Worm (Caenorhabditis elegans) whole organism, L2 larva: ENCODE results near the gene F52D2.6.

Source experiments
- R02D3.7 ChIP-seq: fragments of 150-350 bp; optimal IDR thresholded peaks from 2 replicates; lab custom pipeline; 2014; ENCODE audit warnings: missing biosample characterization, missing genetic modification characterization
- alr-1 ChIP-seq: fragments of 150-350 bp; optimal IDR thresholded peaks from 2 replicates; lab custom pipeline; 2014; ENCODE audit warnings: missing biosample characterization, missing genetic modification characterization
- blmp-1 ChIP-seq: sonication (generic microtip); optimal IDR thresholded peaks from 2 replicates; lab custom pipeline; 2017; ENCODE audit warnings: missing genetic modification characterization, mild to moderate bottlenecking, missing compliant biosample characterization, antibody characterized with exemption, moderate library complexity; ENCODE audit not compliant: insufficient read depth
- elt-3 ChIP-seq: sonication (generic microtip); optimal IDR thresholded peaks from 2 replicates; lab custom pipeline; 2017; ENCODE audit warnings: missing biosample characterization, missing genetic modification characterization
- fos-1 ChIP-seq: fragments of 150-350 bp; optimal IDR thresholded peaks from 2 replicates; lab custom pipeline; 2014; ENCODE audit warnings: missing biosample characterization, missing genetic modification characterization
- lin-39 ChIP-seq: fragments of 150-350 bp; optimal IDR thresholded peaks from 2 replicates; lab custom pipeline; 2014; ENCODE audit warnings: missing biosample characterization, missing genetic modification reagents, missing genetic modification characterization
- lsy-2 ChIP-seq, 2 experiments: fragments of 150-350 bp in 1 of 2; sonication (generic microtip) in 1 of 2; optimal IDR thresholded peaks; 2 replicates each; lab custom pipeline; 2014 to 2017; ENCODE audit warnings: missing biosample characterization in 2 of 2, missing genetic modification characterization in 2 of 2
- mbf-1 ChIP-seq: sonication (generic microtip); optimal IDR thresholded peaks from 2 replicates; lab custom pipeline; 2017; ENCODE audit warnings: missing biosample characterization, missing genetic modification characterization
- mdl-1 ChIP-seq, 2 experiments: fragments of 150-350 bp in 1 of 2; sonication (generic microtip) in 1 of 2; optimal IDR thresholded peaks; 2 replicates each; lab custom pipeline; 2017; ENCODE audit warnings: missing biosample characterization in 2 of 2, missing genetic modification characterization in 2 of 2
- nhr-23 ChIP-seq: fragments of 150-350 bp; optimal IDR thresholded peaks from 2 replicates; lab custom pipeline; 2014; ENCODE audit warnings: missing biosample characterization, missing genetic modification reagents, missing genetic modification characterization
- nhr-6 ChIP-seq: fragments of 150-350 bp; optimal IDR thresholded peaks from 2 replicates; lab custom pipeline; 2014; ENCODE audit warnings: missing biosample characterization, missing genetic modification characterization
- unc-55 ChIP-seq: fragments of 150-350 bp; sonication (generic microtip); optimal IDR thresholded peaks from 3 replicates; lab custom pipeline; 2014; ENCODE audit warnings: missing biosample characterization, missing genetic modification reagents, missing genetic modification characterization
- zag-1 ChIP-seq: fragments of 150-350 bp; optimal IDR thresholded peaks from 2 replicates; lab custom pipeline; 2014; ENCODE audit warnings: missing biosample characterization, missing genetic modification characterization

ce11 chrX:1984831-1985230, 9.0 kb downstream of the F52D2.6 start:
- TF ChIP-seq lin-39 (tag; lab: Kevin White, UChicago) (no peak), zag-1 (no peak), alr-1 (no peak), blmp-1 (tag; lab: Kevin White, UChicago) (no peak), elt-3 (tag; lab: Kevin White, UChicago) (no peak), lsy-2 (tag; optimal IDR thresholded peaks at IDR 0.05; lab: Kevin White, UChicago) (no peak), R02D3.7 (tag; lab: Kevin White, UChicago) (no peak), nhr-23 (no peak), mbf-1 (tag; lab: Kevin White, UChicago) (no peak), mdl-1 (tag; optimal IDR thresholded peaks at IDR 0.05; lab: Kevin White, UChicago) (no peak), fos-1 (tag; lab: Kevin White, UChicago) (no peak), nhr-6 (tag; lab: Kevin White, UChicago) (no peak), unc-55 (GFP tag; lab: Kevin White, UChicago) (no peak)
